Worm (Caenorhabditis elegans): Measurements from ENCODE around the gene H20E11.3.
A peak's percentile ranks its signal among the peaks of the same experiment; 100 is the strongest.

The H20E11.3 gene

DNA sequence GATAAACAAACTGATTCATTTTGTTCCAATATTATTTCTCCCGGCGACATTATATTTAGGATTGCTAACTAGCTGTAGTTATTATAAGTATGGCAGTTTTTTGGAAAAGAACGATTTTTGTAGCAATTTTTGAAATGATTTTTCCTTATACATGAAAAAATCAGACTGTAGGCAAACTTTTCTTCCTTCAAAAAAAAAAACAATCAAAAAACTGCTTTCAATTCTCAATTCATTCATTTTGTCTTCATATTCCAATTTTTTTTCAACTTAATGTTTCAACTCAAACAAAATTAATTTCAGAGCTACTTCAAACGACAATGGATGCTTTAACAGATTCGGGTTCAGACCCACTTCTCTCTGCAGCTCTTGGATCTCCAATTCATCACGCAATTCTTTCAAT lies 12.8 kb upstream of the H20E11.3 start, which contains the start of gene ceh-48:
Gene ceh-48, plus strand, starts transcription at position 301 of the 400 bp plus-strand sequence.
- no peak for TF ChIP-seq ceh-16 (tag; optimal IDR thresholded peaks at IDR 0.05)
- TF ChIP-seq sea-2 (GFP tag; optimal IDR thresholded peaks at IDR 0.05): no peak
- no peak for TF ChIP-seq skn-1 (tag; optimal IDR thresholded peaks at IDR 0.05)
- no peak for TF ChIP-seq elt-1 (tag; optimal IDR thresholded peaks at IDR 0.05)
- no peak for TF ChIP-seq nhr-12 (tag; optimal IDR thresholded peaks at IDR 0.05)
- TF ChIP-seq nfya-1 (tag; optimal IDR thresholded peaks at IDR 0.05; ENCODE audit: insufficient read depth): no peak
- no peak for TF ChIP-seq mml-1 (tag; optimal IDR thresholded peaks at IDR 0.05)
- TF ChIP-seq pqm-1 (tag; optimal IDR thresholded peaks at IDR 0.05): no peak
- no peak for TF ChIP-seq nhr-25 (tag; optimal IDR thresholded peaks at IDR 0.05)
- no peak for TF ChIP-seq unc-62 (GFP tag; optimal IDR thresholded peaks at IDR 0.05)
- no peak for TF ChIP-seq fkh-2 (tag; optimal IDR thresholded peaks at IDR 0.05)
- no peak for TF ChIP-seq ama-1 (optimal IDR thresholded peaks at IDR 0.05)
- TF ChIP-seq eor-1 (tag; optimal IDR thresholded peaks at IDR 0.05): no peak
- no peak for TF ChIP-seq nhr-237 (tag; optimal IDR thresholded peaks at IDR 0.05)
- no peak for TF ChIP-seq nhr-76 (tag; optimal IDR thresholded peaks at IDR 0.05)
- no peak for TF ChIP-seq ceh-82 (tag; optimal IDR thresholded peaks at IDR 0.05)
- TF ChIP-seq lin-15B (tag; optimal IDR thresholded peaks at IDR 0.05): no peak
- TF ChIP-seq nhr-43 (tag; optimal IDR thresholded peaks at IDR 0.05; ENCODE audit: poor library complexity, severe bottlenecking): no peak
- no peak for TF ChIP-seq mdl-1 (tag; optimal IDR thresholded peaks at IDR 0.05)
- no peak for TF ChIP-seq nhr-11 (tag; optimal IDR thresholded peaks at IDR 0.05)

DNA sequence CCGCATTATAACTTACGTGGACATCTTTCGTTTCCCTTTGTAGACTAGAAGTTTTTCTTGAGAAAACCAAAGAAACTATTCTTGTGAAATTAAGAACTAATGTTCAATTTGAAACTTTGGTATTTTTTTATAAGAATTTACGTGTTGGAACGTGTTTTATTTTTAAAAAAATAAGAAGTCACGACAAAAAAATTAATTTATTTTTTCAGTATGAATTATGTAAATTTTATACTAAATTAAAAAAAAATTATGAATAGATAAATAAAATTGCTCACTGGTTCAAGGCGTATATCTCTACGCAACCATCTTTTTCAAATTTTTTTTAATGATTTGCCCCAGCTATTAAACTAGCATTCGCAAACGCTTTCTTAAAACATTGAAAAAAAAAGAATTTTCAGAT lies 7.1 kb upstream of the H20E11.3 start, which contains the start of gene C17H12.5:
Gene C17H12.5, minus strand, starts transcription at position 101 of the 400 bp plus-strand sequence.
- TF ChIP-seq nhr-67 (tag; optimal IDR thresholded peaks at IDR 0.05) (no peak), skn-1 (tag; optimal IDR thresholded peaks at IDR 0.05) (no peak), pqm-1 (tag; optimal IDR thresholded peaks at IDR 0.05) (no peak), unc-62 (GFP tag; optimal IDR thresholded peaks at IDR 0.05) (no peak), lin-39 (tag; optimal IDR thresholded peaks at IDR 0.05) (no peak), snpc-4 (tag; optimal IDR thresholded peaks at IDR 0.05) (no peak), ceh-9 (tag; optimal IDR thresholded peaks at IDR 0.05) (no peak), hmg-11 (tag; optimal IDR thresholded peaks at IDR 0.05) (no peak), elt-2 (tag; optimal IDR thresholded peaks at IDR 0.05) (no peak)

- TF ChIP-seq lsy-12 (tag; optimal IDR thresholded peaks at IDR 0.05) (no peak), elt-2 (tag; optimal IDR thresholded peaks at IDR 0.05) (peak; percentile 86), sea-2 (GFP tag; optimal IDR thresholded peaks at IDR 0.05) (no peak), snpc-4 (tag; optimal IDR thresholded peaks at IDR 0.05) (no peak), fos-1 (tag; optimal IDR thresholded peaks at IDR 0.05) (no peak), ceh-9 (tag; optimal IDR thresholded peaks at IDR 0.05) (no peak), pqm-1 (tag; optimal IDR thresholded peaks at IDR 0.05) (peak; percentile 55), unc-39 (tag; optimal IDR thresholded peaks at IDR 0.05) (no peak)
Observed at ce11 chrIV:6818369-6818768, 6.2 kb upstream of the H20E11.3 start, which contains the start of gene C17H12.8. Gene C17H12.8 (plus strand): TSS chrIV:6818703.

DNA sequence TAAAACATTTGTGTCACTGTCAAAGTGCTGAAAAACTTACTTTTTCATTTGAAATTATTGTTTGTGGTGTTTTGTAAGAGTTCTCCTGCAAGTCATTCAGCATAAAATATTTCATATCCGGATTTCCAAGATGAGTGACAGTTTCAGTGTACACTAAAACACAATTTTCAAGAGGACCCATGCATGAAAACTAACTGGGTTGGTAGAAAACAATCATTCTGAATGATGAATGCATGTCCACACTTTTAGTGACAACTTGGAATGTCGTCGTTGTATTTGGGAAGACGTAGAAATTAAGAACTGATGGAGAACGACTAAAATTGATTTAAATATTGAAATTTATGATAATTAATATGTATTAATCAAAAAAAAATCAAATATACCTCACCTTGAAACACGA lies 2.9 kb upstream of the H20E11.3 start:
- no peak for TF ChIP-seq fos-1 (tag; optimal IDR thresholded peaks at IDR 0.05)
- TF ChIP-seq elt-2 (tag; optimal IDR thresholded peaks at IDR 0.05): no peak
- no peak for TF ChIP-seq pqm-1 (tag; optimal IDR thresholded peaks at IDR 0.05)
- TF ChIP-seq elt-3 (tag; optimal IDR thresholded peaks at IDR 0.05): no peak
- TF ChIP-seq aly-2 (tag; optimal IDR thresholded peaks at IDR 0.05): no peak
- TF ChIP-seq ztf-4 (tag; optimal IDR thresholded peaks at IDR 0.05): no peak
- no peak for TF ChIP-seq nhr-11 (tag; optimal IDR thresholded peaks at IDR 0.05)
- no peak for TF ChIP-seq jun-1 (tag; optimal IDR thresholded peaks at IDR 0.05)
- no peak for TF ChIP-seq mml-1 (tag; optimal IDR thresholded peaks at IDR 0.05)
- TF ChIP-seq mdl-1 (tag; optimal IDR thresholded peaks at IDR 0.05): no peak

ce11 chrIV:6822406-6822805 lies 2.2 kb upstream of the H20E11.3 start, which contains the start of gene C17H12.6:
Gene C17H12.6 (minus strand): TSS chrIV:6822506.
- no peak for TF ChIP-seq ztf-4 (tag; optimal IDR thresholded peaks at IDR 0.05)
- no peak for TF ChIP-seq aly-2 (tag; optimal IDR thresholded peaks at IDR 0.05)
- no peak for TF ChIP-seq tbx-2 (tag; optimal IDR thresholded peaks at IDR 0.05)
- TF ChIP-seq lin-15B (tag; optimal IDR thresholded peaks at IDR 0.05): no peak
- no peak for TF ChIP-seq unc-62 (GFP tag; optimal IDR thresholded peaks at IDR 0.05)
- TF ChIP-seq nhr-43 (tag; optimal IDR thresholded peaks at IDR 0.05; ENCODE audit: poor library complexity, severe bottlenecking): no peak
- no peak for TF ChIP-seq egl-5 (tag; optimal IDR thresholded peaks at IDR 0.05)
- no peak for TF ChIP-seq nhr-77 (tag; optimal IDR thresholded peaks at IDR 0.05)
